Fruit fly (Drosophila melanogaster) whole organism, embryonic: Measurements from ENCODE around the gene CG34148.

ENCODE experiments used
- Awh ChIP-seq: fragments of 200-800 bp; sonication (Bioruptor generic); IDR thresholded peaks from 2 replicates; pipeline ENCODE4, ENCODE4 v1.3.6; 2022; ENCODE audit warnings: missing biosample characterization, missing genetic modification characterization
- Bdp1 ChIP-seq: fragments of 200-800 bp; sonication (Bioruptor generic); optimal IDR thresholded peaks from 3 replicates; lab custom pipeline; 2016; ENCODE audit warnings: missing biosample characterization, missing genetic modification characterization
- Blimp-1 ChIP-seq: fragments of 200-800 bp; sonication (Bioruptor generic); optimal IDR thresholded peaks from 3 replicates; lab custom pipeline; 2018; ENCODE audit warnings: missing biosample characterization, missing genetic modification characterization, mild to moderate bottlenecking, moderate library complexity, missing genetic modification reagents
- CG10959 ChIP-seq: fragments of 200-800 bp; sonication (Bioruptor generic); IDR thresholded peaks from 2 replicates; pipeline ENCODE4 v1.3.6; 2022; ENCODE audit warnings: missing biosample characterization, missing genetic modification characterization
- CG10979 ChIP-seq: fragments of 200-800 bp; sonication (Bioruptor generic); optimal IDR thresholded peaks from 2 replicates; lab custom pipeline; 2018; ENCODE audit warnings: missing biosample characterization, mild to moderate bottlenecking, missing genetic modification characterization, moderate library complexity
- CG11093 ChIP-seq: fragments of 200-800 bp; sonication (Bioruptor generic); IDR thresholded peaks from 3 replicates; pipeline ENCODE4 v1.3.6; 2022; ENCODE audit warnings: missing biosample characterization, missing genetic modification characterization
- CG11504 ChIP-seq: fragments of 200-800 bp; sonication (Bioruptor generic); optimal IDR thresholded peaks from 3 replicates; lab custom pipeline; 2019; ENCODE audit warnings: missing biosample characterization, mild to moderate bottlenecking, missing genetic modification characterization, moderate library complexity
- CG12659 ChIP-seq: fragments of 200-800 bp; sonication (Bioruptor generic); optimal IDR thresholded peaks from 3 replicates; lab custom pipeline; 2017; ENCODE audit warnings: mild to moderate bottlenecking, missing biosample characterization, missing genetic modification reagents, missing genetic modification characterization
- CG13296 ChIP-seq: fragments of 200-800 bp; sonication (Bioruptor generic); optimal IDR thresholded peaks from 3 replicates; lab custom pipeline; 2018; ENCODE audit warnings: missing biosample characterization, mild to moderate bottlenecking, missing genetic modification characterization
- CG15696 ChIP-seq: fragments of 200-800 bp; sonication (Bioruptor generic); optimal IDR thresholded peaks from 2 replicates; lab custom pipeline; 2019; ENCODE audit warnings: missing biosample characterization, mild to moderate bottlenecking, missing genetic modification characterization, moderate library complexity
- CG16813 ChIP-seq: fragments of 200-800 bp; sonication (Bioruptor generic); IDR thresholded peaks from 3 replicates; pipeline ENCODE4 v1.3.6; 2022; ENCODE audit warnings: missing biosample characterization, missing genetic modification characterization; ENCODE audit not compliant: partially characterized antibody
- CG17361 ChIP-seq: fragments of 200-800 bp; sonication (Bioruptor generic); IDR thresholded peaks from 3 replicates; pipeline ENCODE4 v1.3.6; 2022; ENCODE audit warnings: missing biosample characterization, missing genetic modification characterization
- CG18011 ChIP-seq: fragments of 200-800 bp; sonication (Bioruptor generic); optimal IDR thresholded peaks from 2 replicates; lab custom pipeline; 2017; ENCODE audit warnings: missing biosample characterization, missing genetic modification characterization, mild to moderate bottlenecking, moderate library complexity, missing genotype
- CG2129 ChIP-seq: fragments of 200-800 bp; sonication (Bioruptor generic); IDR thresholded peaks from 2 replicates; pipeline ENCODE4 v1.3.6; 2022; ENCODE audit warnings: missing biosample characterization, missing genetic modification characterization; ENCODE audit not compliant: partially characterized antibody
- CG2875 ChIP-seq: fragments of 200-800 bp; sonication (Bioruptor generic); optimal IDR thresholded peaks from 2 replicates; lab custom pipeline; 2017; ENCODE audit warnings: missing biosample characterization, mild to moderate bottlenecking, missing genetic modification characterization, missing genetic modification reagents
- CG33213 ChIP-seq: fragments of 200-800 bp; sonication (Bioruptor generic); optimal IDR thresholded peaks from 3 replicates; lab custom pipeline; 2016; ENCODE audit warnings: missing biosample characterization, missing genetic modification characterization
- CG3847 ChIP-seq: fragments of 200-800 bp; sonication (Bioruptor generic); IDR thresholded peaks from 2 replicates; pipeline ENCODE4 v1.3.6; 2022; ENCODE audit warnings: missing biosample characterization, missing genetic modification characterization
- CG4282 ChIP-seq: fragments of 200-800 bp; sonication (Bioruptor generic); optimal IDR thresholded peaks from 2 replicates; lab custom pipeline; 2016; ENCODE audit warnings: missing biosample characterization, missing genetic modification characterization
- CG6854 ChIP-seq: fragments of 200-800 bp; sonication (Bioruptor generic); optimal IDR thresholded peaks from 3 replicates; lab custom pipeline; 2017; ENCODE audit warnings: missing biosample characterization, mild to moderate bottlenecking, missing genetic modification characterization
- CG7556 ChIP-seq: fragments of 200-800 bp; sonication (Bioruptor generic); optimal IDR thresholded peaks from 2 replicates; lab custom pipeline; 2017; ENCODE audit warnings: missing biosample characterization, mild to moderate bottlenecking, missing genetic modification characterization
- CTCF ChIP-seq: fragments of 200-800 bp; sonication (Bioruptor generic); optimal IDR thresholded peaks from 2 replicates; lab custom pipeline; 2017; ENCODE audit warnings: missing biosample characterization, mild to moderate bottlenecking, missing genetic modification characterization, moderate library complexity
- Dad ChIP-seq: fragments of 200-800 bp; sonication (Bioruptor generic); optimal IDR thresholded peaks from 3 replicates; lab custom pipeline; 2016; ENCODE audit warnings: missing biosample characterization, missing genetic modification characterization
- Fer3 ChIP-seq: fragments of 200-800 bp; sonication (Bioruptor generic); optimal IDR thresholded peaks from 2 replicates; lab custom pipeline; 2018; ENCODE audit warnings: missing biosample characterization, mild to moderate bottlenecking, missing genetic modification characterization, moderate library complexity
- GATAe ChIP-seq: fragments of 200-800 bp; sonication (Bioruptor generic); conservative IDR thresholded peaks from 2 replicates; pipeline ENCODE4 v1.3.6; 2022; ENCODE audit warnings: missing biosample characterization, missing genetic modification characterization
- Hey ChIP-seq: fragments of 200-800 bp; sonication (Bioruptor generic); optimal IDR thresholded peaks from 3 replicates; lab custom pipeline; 2018; ENCODE audit warnings: missing biosample characterization, mild to moderate bottlenecking, missing genetic modification characterization
- Hr3 ChIP-seq: fragments of 200-800 bp; sonication (Bioruptor generic); optimal IDR thresholded peaks from 3 replicates; lab custom pipeline; 2016; ENCODE audit warnings: missing biosample characterization, missing genetic modification characterization
- Med ChIP-seq: fragments of 200-800 bp; sonication (Bioruptor generic); peaks from one replicate; lab custom pipeline; 2016; ENCODE audit warnings: missing biosample characterization, missing genetic modification characterization, mild to moderate bottlenecking, inconsistent platforms, moderate library complexity
- ac ChIP-seq: fragments of 200-800 bp; sonication (Bioruptor generic); optimal IDR thresholded peaks from 3 replicates; lab custom pipeline; 2017; ENCODE audit warnings: missing biosample characterization, mild to moderate bottlenecking, missing genetic modification characterization
- ap ChIP-seq: fragments of 200-800 bp; sonication (Bioruptor generic); IDR thresholded peaks from 2 replicates; pipeline ENCODE4 v1.3.6; 2022; ENCODE audit warnings: missing biosample characterization, missing genetic modification characterization
- bigmax ChIP-seq: fragments of 200-800 bp; sonication (Bioruptor generic); optimal IDR thresholded peaks from 2 replicates; lab custom pipeline; 2018; ENCODE audit warnings: missing biosample characterization, mild to moderate bottlenecking, missing genetic modification characterization
- bowl ChIP-seq: fragments of 200-800 bp; sonication (Bioruptor generic); IDR thresholded peaks from 2 replicates; pipeline ENCODE4 v1.3.6; 2022; ENCODE audit warnings: missing biosample characterization, missing genetic modification characterization
- br ChIP-seq: fragments of >200 bp; optimal IDR thresholded peaks from 2 replicates; lab custom pipeline; 2017
- cato ChIP-seq: fragments of 200-800 bp; sonication (Bioruptor generic); optimal IDR thresholded peaks from 2 replicates; lab custom pipeline; 2016; ENCODE audit warnings: missing biosample characterization, missing genetic modification characterization, borderline replicate concordance
- chm ChIP-seq: fragments of 200-800 bp; sonication (Bioruptor generic); IDR thresholded peaks from 2 replicates; pipeline ENCODE4 v1.3.6; 2022; ENCODE audit warnings: missing biosample characterization, missing genetic modification characterization
- ci ChIP-seq: fragments of 200-800 bp; sonication (Bioruptor generic); IDR thresholded peaks from 3 replicates; pipeline ENCODE4 v1.3.6; 2022; ENCODE audit warnings: missing biosample characterization, missing genetic modification characterization
- dpn ChIP-seq, 2 experiments: fragments of 200-800 bp; sonication (Bioruptor generic); optimal IDR thresholded peaks; 3 replicates each; lab custom pipeline; 2016; ENCODE audit warnings: missing biosample characterization in 2 of 2, missing genetic modification characterization in 2 of 2
- emc ChIP-seq: fragments of 200-800 bp; sonication (Bioruptor generic); optimal IDR thresholded peaks from 2 replicates; lab custom pipeline; 2016; ENCODE audit warnings: missing biosample characterization, missing genetic modification characterization
- gfzf ChIP-seq: fragments of 200-800 bp; sonication (Bioruptor generic); optimal IDR thresholded peaks from 2 replicates; lab custom pipeline; 2016; ENCODE audit warnings: missing biosample characterization, mild to moderate bottlenecking, missing genetic modification characterization, moderate library complexity
- gro ChIP-seq: fragments of 200-800 bp; sonication (Bioruptor generic); optimal IDR thresholded peaks from 2 replicates; lab custom pipeline; 2016; ENCODE audit warnings: missing biosample characterization, missing genetic modification characterization
- hkb ChIP-seq, 2 experiments: fragments of 200-800 bp in 1 of 2; fragments of >200 bp in 1 of 2; sonication (Bioruptor generic) in 1 of 2; IDR thresholded peaks in 1 of 2; optimal IDR thresholded peaks in 1 of 2; 2 replicates each; pipeline versions ENCODE4 v1.3.6 to Lab custom; 2017 to 2022; ENCODE audit warnings: missing biosample characterization in 1 of 2, missing genetic modification characterization in 1 of 2
- kah ChIP-seq: fragments of 200-800 bp; sonication (Bioruptor generic); optimal IDR thresholded peaks from 2 replicates; lab custom pipeline; 2018; ENCODE audit warnings: missing biosample characterization, mild to moderate bottlenecking, missing genetic modification characterization
- lilli ChIP-seq: fragments of 200-800 bp; sonication (Bioruptor generic); optimal IDR thresholded peaks from 3 replicates; lab custom pipeline; 2016; ENCODE audit warnings: missing biosample characterization, missing genetic modification characterization
- luna ChIP-seq: fragments of 200-800 bp; sonication (Bioruptor generic); optimal IDR thresholded peaks from 2 replicates; lab custom pipeline; 2016; ENCODE audit warnings: missing biosample characterization, missing genetic modification characterization
- mld ChIP-seq: fragments of 200-800 bp; sonication (Bioruptor generic); IDR thresholded peaks from 3 replicates; pipeline ENCODE4 v1.3.6; 2022; ENCODE audit warnings: missing biosample characterization, missing genetic modification characterization; ENCODE audit not compliant: partially characterized antibody
- prd ChIP-seq, 3 experiments: fragments of >200 bp in 2 of 3; fragments of 200-800 bp in 1 of 3; sonication (Bioruptor generic) in 1 of 3; optimal IDR thresholded peaks in 2 of 3; IDR thresholded peaks in 1 of 3; 2 replicates in 2 of 3; 3 replicates in 1 of 3; pipeline versions ENCODE4 v1.3.6 to Lab custom; 2017 to 2022; ENCODE audit warnings: missing biosample characterization in 1 of 3, missing genetic modification characterization in 1 of 3
- repo ChIP-seq: fragments of 200-800 bp; sonication (Bioruptor generic); optimal IDR thresholded peaks from 2 replicates; lab custom pipeline; 2016; ENCODE audit warnings: missing biosample characterization, missing genetic modification characterization
- sima ChIP-seq: fragments of 200-800 bp; sonication (Bioruptor generic); optimal IDR thresholded peaks from 2 replicates; lab custom pipeline; 2016; ENCODE audit warnings: missing biosample characterization, missing genetic modification characterization
- sob ChIP-seq: fragments of 200-800 bp; sonication (Bioruptor generic); IDR thresholded peaks from 2 replicates; pipeline ENCODE4 v1.3.6; 2022; ENCODE audit warnings: missing biosample characterization, missing genetic modification characterization
- sug ChIP-seq: fragments of 200-800 bp; optimal IDR thresholded peaks from 2 replicates; lab custom pipeline; 2019; ENCODE audit warnings: missing biosample characterization, mild to moderate bottlenecking, missing genetic modification characterization, moderate library complexity
- ttk ChIP-seq: fragments of 200-800 bp; sonication (Bioruptor generic); IDR thresholded peaks from 2 replicates; pipeline ENCODE4 v2.1.2; 2022; ENCODE audit warnings: missing biosample characterization, missing genetic modification characterization
- vvl ChIP-seq: fragments of 200-800 bp; sonication (Bioruptor generic); IDR thresholded peaks from 2 replicates; pipeline ENCODE4 v1.3.6; 2022; ENCODE audit warnings: missing biosample characterization, missing genetic modification characterization

CG34148 gene

dm6 chr3R:21855469-21855826, 23.0 kb downstream of the CG34148 start:
- TF ChIP-seq CG4282 (GFP tag; lab: Kevin White, UChicago): no peak
- no peak for TF ChIP-seq Blimp-1 (GFP tag; lab: Kevin White, UChicago)
- no peak for TF ChIP-seq CG15696 (tag; lab: Kevin White, UChicago)
- peak; percentile 35; the same call in 1 of the 2 replicates for TF ChIP-seq sob (GFP tag; lab: Robert Waterston, UW)
- no peak for TF ChIP-seq CG16813 (GFP tag; lab: Robert Waterston, UW)
- no peak for TF ChIP-seq Dad (GFP tag; lab: Kevin White, UChicago)
- TF ChIP-seq CG11504 (tag; lab: Kevin White, UChicago): no peak
- TF ChIP-seq ac: peak; percentile 13
- TF ChIP-seq CG33213 (GFP tag; lab: Kevin White, UChicago): peak; percentile 13
- no peak for TF ChIP-seq vvl (GFP tag; lab: Robert Waterston, UW)
- TF ChIP-seq Med: peak; percentile 65
- no peak for TF ChIP-seq Hr3
- peak; percentile 63; the same call in 1 of the 2 replicates for TF ChIP-seq Awh (GFP tag; lab: Robert Waterston, UW)
- no peak for TF ChIP-seq CG6854
- TF ChIP-seq CG12659 (GFP tag; lab: Kevin White, UChicago): no peak
- TF ChIP-seq CG2875: no peak
- 0 out of 3 replicates have a peak, but pooled peaks have one; percentile 34 for TF ChIP-seq CG11093
- TF ChIP-seq sima (GFP tag; lab: Kevin White, UChicago): no peak
- TF ChIP-seq Hey (tag; lab: Kevin White, UChicago): no peak
- no peak for TF ChIP-seq br (lab: Kevin White, UChicago)
- no peak for TF ChIP-seq Fer3 (tag; lab: Kevin White, UChicago)
- TF ChIP-seq gfzf (GFP tag; lab: Kevin White, UChicago): no peak
- TF ChIP-seq CG13296 (GFP tag; lab: Kevin White, UChicago): no peak
- no peak for TF ChIP-seq cato
- TF ChIP-seq dpn (GFP tag; optimal IDR thresholded peaks at IDR 0.05; lab: Kevin White, UChicago): no peak
- 0 out of 2 replicates have a peak, but pooled peaks have one; percentile 4 for TF ChIP-seq CG3847 (GFP tag; lab: Robert Waterston, UW)
- no peak for TF ChIP-seq prd (optimal IDR thresholded peaks at IDR 0.05; lab: Kevin White, UChicago)
- 0 out of 3 replicates have a peak, but pooled peaks have one; percentile 6 for TF ChIP-seq prd (GFP tag; IDR thresholded peaks at IDR 0.05; lab: Robert Waterston, UW)
- TF ChIP-seq CTCF: no peak
- no peak for TF ChIP-seq CG18011 (GFP tag; lab: Kevin White, UChicago)
- peak; percentile 18 for TF ChIP-seq repo
- peak; percentile 12 for TF ChIP-seq Bdp1 (GFP tag; lab: Kevin White, UChicago)
- TF ChIP-seq CG7556 (GFP tag; lab: Kevin White, UChicago): no peak
- no peak for TF ChIP-seq emc (GFP tag; lab: Kevin White, UChicago)
- TF ChIP-seq hkb (optimal IDR thresholded peaks at IDR 0.05; lab: Kevin White, UChicago): no peak
- TF ChIP-seq hkb (GFP tag; IDR thresholded peaks at IDR 0.05; lab: Robert Waterston, UW): no peak
- TF ChIP-seq CG17361 (GFP tag; lab: Robert Waterston, UW): no peak
- TF ChIP-seq CG2129 (GFP tag; lab: Robert Waterston, UW): no peak
- TF ChIP-seq mld (GFP tag; lab: Robert Waterston, UW): 0 out of 3 replicates have a peak, but pooled peaks have one; percentile 29
- no peak for TF ChIP-seq CG10959 (GFP tag; lab: Robert Waterston, UW)
- TF ChIP-seq GATAe: no peak
- TF ChIP-seq ap (GFP tag; lab: Robert Waterston, UW): no peak
- no peak for TF ChIP-seq lilli
- no peak for TF ChIP-seq CG10979 (tag; lab: Kevin White, UChicago)
- no peak; the same call in 1 of the 2 replicates for TF ChIP-seq chm
- TF ChIP-seq luna: no peak
- peak; percentile 62; the same call in 1 of the 3 replicates for TF ChIP-seq ci (GFP tag; lab: Robert Waterston, UW)
- TF ChIP-seq bowl (GFP tag; lab: Robert Waterston, UW): no peak
- no peak for TF ChIP-seq kah (GFP tag; lab: Kevin White, UChicago)
- TF ChIP-seq sug (tag; lab: Kevin White, UChicago): no peak
- TF ChIP-seq gro: no peak
- no peak for TF ChIP-seq bigmax (GFP tag; lab: Kevin White, UChicago)
- TF ChIP-seq ttk (GFP tag; lab: Robert Waterston, UW): no peak
